Worm (Caenorhabditis elegans) whole organism, L4/young adult: ENCODE data around the gene H14A12.3.

Source experiments
- W03F9.2 ChIP-seq: fragments of 150-350 bp; optimal IDR thresholded peaks from 2 replicates; lab custom pipeline; 2014; ENCODE audit warnings: missing biosample characterization, missing genetic modification characterization
- dao-5 ChIP-seq: sonication (generic microtip); optimal IDR thresholded peaks from 2 replicates; lab custom pipeline; 2016; ENCODE audit warnings: missing genotype, missing genetic modification characterization, moderate library complexity, missing compliant biosample characterization
- him-1 ChIP-seq: sonication (generic microtip); optimal IDR thresholded peaks from 2 replicates; lab custom pipeline; 2016; ENCODE audit warnings: missing genotype, missing genetic modification reagents, missing genetic modification characterization, missing compliant biosample characterization

- TF ChIP-seq him-1 (tag; lab: Kevin White, UChicago) (no peak), W03F9.2 (tag; lab: Kevin White, UChicago) (no peak), dao-5 (tag; lab: Kevin White, UChicago) (no peak)
Observed at ce11 chrIII:7491931-7492330, 28.3 kb downstream of the H14A12.3 start.
